Fruit fly (Drosophila melanogaster) whole organism, embryonic: ENCODE measurements around the gene zetaCOP.

Source experiments
- Asciz ChIP-seq: fragments of 200-800 bp; sonication (Bioruptor generic); optimal IDR thresholded peaks from 2 replicates; lab custom pipeline; 2017; ENCODE audit warnings: missing biosample characterization, mild to moderate bottlenecking, missing genetic modification characterization, missing genetic modification reagents
- CG11456 ChIP-seq: fragments of 200-800 bp; sonication (Bioruptor generic); IDR thresholded peaks from 3 replicates; pipeline ENCODE4 v1.3.6; 2022; ENCODE audit warnings: missing biosample characterization, missing genetic modification characterization
- CG17359 ChIP-seq: fragments of 200-800 bp; sonication (Bioruptor generic); optimal IDR thresholded peaks from 3 replicates; lab custom pipeline; 2018; ENCODE audit warnings: missing biosample characterization, mild to moderate bottlenecking, missing genetic modification characterization, moderate library complexity
- CG2889 ChIP-seq: fragments of 200-800 bp; sonication (Bioruptor generic); IDR thresholded peaks from 3 replicates; pipeline ENCODE4 v1.3.6; 2022; ENCODE audit warnings: missing biosample characterization, missing genetic modification characterization
- her ChIP-seq: fragments of 200-800 bp; sonication (Bioruptor generic); optimal IDR thresholded peaks from 2 replicates; lab custom pipeline; 2016; ENCODE audit warnings: missing biosample characterization, missing genetic modification characterization
- oc ChIP-seq: fragments of 200-800 bp; sonication (Bioruptor generic); optimal IDR thresholded peaks from 2 replicates; lab custom pipeline; 2018; ENCODE audit warnings: missing biosample characterization, mild to moderate bottlenecking, missing genetic modification characterization, moderate library complexity

DNA sequence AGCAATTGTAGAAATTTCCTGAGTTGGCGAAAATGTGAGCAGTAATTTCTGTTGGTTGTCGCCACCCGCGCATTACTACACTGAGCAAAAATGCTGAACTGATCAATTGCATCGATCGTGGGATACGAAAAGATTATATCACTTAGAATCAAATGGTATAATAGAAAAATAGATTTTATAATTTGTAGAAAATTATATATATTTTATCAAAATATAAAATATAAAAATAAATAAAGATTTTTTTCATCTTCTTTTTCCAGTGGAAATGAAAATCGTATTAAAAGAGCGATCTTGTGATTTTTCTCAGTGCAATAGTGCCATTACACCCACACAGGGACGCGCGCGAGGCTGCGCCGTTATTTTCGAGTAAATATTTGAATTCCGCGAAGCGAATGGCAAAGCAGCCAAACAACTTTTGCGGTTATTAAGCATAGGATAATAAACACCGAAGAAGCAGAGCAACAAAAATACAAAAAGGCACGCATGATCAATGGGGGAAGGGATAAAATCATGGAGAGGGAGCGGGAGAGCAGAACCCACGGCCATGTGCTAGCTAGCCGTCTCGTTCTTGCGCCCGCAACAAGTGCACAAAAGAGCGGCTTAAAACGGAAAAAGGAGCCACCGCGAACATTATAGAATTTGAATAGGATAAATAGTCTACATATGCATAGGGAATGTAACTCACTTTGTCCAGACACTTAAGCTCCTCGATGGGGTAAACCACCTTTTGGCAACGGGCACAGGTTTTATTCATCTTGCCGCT lies 37.1 kb upstream of the zetaCOP start:
- TF ChIP-seq Asciz, result peak; percentile 6
- TF ChIP-seq CG2889 (GFP tag; lab: Robert Waterston, UW), result no peak
- TF ChIP-seq her (GFP tag; lab: Kevin White, UChicago), result no peak
- TF ChIP-seq CG17359 (tag; lab: Kevin White, UChicago), result peak; percentile 66
- no peak for TF ChIP-seq oc
- peak; percentile 78; the same call in 1 of the 3 replicates for TF ChIP-seq CG11456 (GFP tag; lab: Robert Waterston, UW)
